Fruit fly (Drosophila melanogaster): Measurements from ENCODE around the gene CG12104.

The CG12104 gene

dm6 chr3L:1580821-1581220, 21.7 kb downstream of the CG12104 start:
- TF ChIP-seq pdm3 (GFP tag; optimal IDR thresholded peaks at IDR 0.05): no peak
- no peak for TF ChIP-seq net (GFP tag; optimal IDR thresholded peaks at IDR 0.05)
- no peak for TF ChIP-seq Sox102F (GFP tag; optimal IDR thresholded peaks at IDR 0.05)

dm6 chr3L:1580194-1580593, 22.3 kb downstream of the CG12104 start:
- no peak for TF ChIP-seq Smox (GFP tag; optimal IDR thresholded peaks at IDR 0.05)
- no peak for TF ChIP-seq dac (GFP tag; optimal IDR thresholded peaks at IDR 0.05)
- no peak for TF ChIP-seq CG3032 (tag; optimal IDR thresholded peaks at IDR 0.05)
- no peak for TF ChIP-seq CG8119 (GFP tag; IDR thresholded peaks at IDR 0.05)
- no peak for TF ChIP-seq cyc (GFP tag; optimal IDR thresholded peaks at IDR 0.05)
- no peak for TF ChIP-seq Blimp-1 (GFP tag; optimal IDR thresholded peaks at IDR 0.05)
- no peak for TF ChIP-seq eg (GFP tag; IDR thresholded peaks at IDR 0.05)
- no peak for TF ChIP-seq CG10631 (GFP tag; optimal IDR thresholded peaks at IDR 0.05)
- no peak for TF ChIP-seq achi (GFP tag; optimal IDR thresholded peaks at IDR 0.05)
- TF ChIP-seq CG11762 (GFP tag; optimal IDR thresholded peaks at IDR 0.05; ENCODE audit: insufficient read depth): no peak
- no peak for TF ChIP-seq vri (GFP tag; optimal IDR thresholded peaks at IDR 0.05)
- TF ChIP-seq CG15336 (GFP tag; IDR thresholded peaks at IDR 0.05): no peak
- TF ChIP-seq CG4318 (GFP tag; optimal IDR thresholded peaks at IDR 0.05): no peak
- TF ChIP-seq CG8319 (GFP tag; optimal IDR thresholded peaks at IDR 0.05): no peak
- TF ChIP-seq Ets96B (tag; optimal IDR thresholded peaks at IDR 0.05): no peak
- no peak for TF ChIP-seq Hr38 (GFP tag; optimal IDR thresholded peaks at IDR 0.05)
- TF ChIP-seq acj6 (GFP tag; optimal IDR thresholded peaks at IDR 0.05): no peak
- TF ChIP-seq CG9139 (GFP tag; optimal IDR thresholded peaks at IDR 0.05): no peak

- TF ChIP-seq CG6792 (GFP tag; optimal IDR thresholded peaks at IDR 0.05): peak; percentile 23
- TF ChIP-seq cyc (GFP tag; optimal IDR thresholded peaks at IDR 0.05): peak; percentile 4
- peak; percentile 37 for TF ChIP-seq lz (GFP tag; optimal IDR thresholded peaks at IDR 0.05)
- TF ChIP-seq ss (GFP tag; optimal IDR thresholded peaks at IDR 0.05): no peak
- peak; percentile 50 for TF ChIP-seq achi (GFP tag; optimal IDR thresholded peaks at IDR 0.05)
- peak; percentile 56 for TF ChIP-seq Eip75B (GFP tag; optimal IDR thresholded peaks at IDR 0.05)
- TF ChIP-seq dac (GFP tag; optimal IDR thresholded peaks at IDR 0.05): peak; percentile 15
- TF ChIP-seq Ets96B (tag; optimal IDR thresholded peaks at IDR 0.05): peak; percentile 43
- TF ChIP-seq topi (GFP tag; optimal IDR thresholded peaks at IDR 0.05): no peak
- no peak for TF ChIP-seq Lpt (GFP tag; optimal IDR thresholded peaks at IDR 0.05)
- peak; percentile 63 for TF ChIP-seq CG8119 (GFP tag; IDR thresholded peaks at IDR 0.05)
- TF ChIP-seq OdsH (GFP tag; optimal IDR thresholded peaks at IDR 0.05): peak; percentile 48
- no peak for TF ChIP-seq Smox (GFP tag; optimal IDR thresholded peaks at IDR 0.05)
- TF ChIP-seq CG1621 (tag; optimal IDR thresholded peaks at IDR 0.05): peak; percentile 12
- TF ChIP-seq CG32006 (GFP tag; optimal IDR thresholded peaks at IDR 0.05): peak; percentile 60
- no peak for TF ChIP-seq dsx (GFP tag; optimal IDR thresholded peaks at IDR 0.05; ENCODE audit: poor library complexity, severe bottlenecking)
- peak; percentile 64 for TF ChIP-seq Eip78C (GFP tag)
- peak; percentile 53 for TF ChIP-seq Hr4 (GFP tag; optimal IDR thresholded peaks at IDR 0.05)
- TF ChIP-seq Hr39 (GFP tag; optimal IDR thresholded peaks at IDR 0.05): peak; percentile 18
- peak; percentile 31 for TF ChIP-seq pdm3 (GFP tag; optimal IDR thresholded peaks at IDR 0.05)
- peak; percentile 15 for TF ChIP-seq CG31627 (GFP tag; optimal IDR thresholded peaks at IDR 0.05)
- TF ChIP-seq Blimp-1 (GFP tag; optimal IDR thresholded peaks at IDR 0.05): no peak
- TF ChIP-seq CG8632 (GFP tag; optimal IDR thresholded peaks at IDR 0.05): peak; percentile 34
- TF ChIP-seq Met (GFP tag; optimal IDR thresholded peaks at IDR 0.05): peak; percentile 36
- peak; percentile 22 for TF ChIP-seq net (GFP tag; optimal IDR thresholded peaks at IDR 0.05)
- peak; percentile 26 for TF ChIP-seq CG10631 (GFP tag; optimal IDR thresholded peaks at IDR 0.05)
- TF ChIP-seq fd85E (GFP tag; optimal IDR thresholded peaks at IDR 0.05): no peak
- TF ChIP-seq Sox14 (GFP tag; optimal IDR thresholded peaks at IDR 0.05): peak; percentile 55
- no peak for TF ChIP-seq CG4318 (GFP tag; optimal IDR thresholded peaks at IDR 0.05)
- TF ChIP-seq fkh (GFP tag; optimal IDR thresholded peaks at IDR 0.05): peak; percentile 98
- TF ChIP-seq CG3919 (GFP tag; optimal IDR thresholded peaks at IDR 0.05): peak; percentile 31
- no peak for TF ChIP-seq CG11294 (GFP tag; IDR thresholded peaks at IDR 0.05)
- no peak for TF ChIP-seq Gug (GFP tag; IDR thresholded peaks at IDR 0.05)
- no peak for TF ChIP-seq CG8319 (GFP tag; optimal IDR thresholded peaks at IDR 0.05)
- peak; percentile 35 for TF ChIP-seq svp (GFP tag)
- TF ChIP-seq CG16779 (tag; optimal IDR thresholded peaks at IDR 0.05): no peak
- TF ChIP-seq Sox15 (GFP tag; optimal IDR thresholded peaks at IDR 0.05): no peak
- TF ChIP-seq CG6163 (GFP tag; IDR thresholded peaks at IDR 0.05): no peak
- no peak for TF ChIP-seq eg (GFP tag; IDR thresholded peaks at IDR 0.05)
Measured at dm6 chr3L:1579169-1579853, 23.2 kb downstream of the CG12104 start.
